Worm (Caenorhabditis elegans): Measurements from ENCODE around the gene F59B10.6.

The F59B10.6 gene

DNA sequence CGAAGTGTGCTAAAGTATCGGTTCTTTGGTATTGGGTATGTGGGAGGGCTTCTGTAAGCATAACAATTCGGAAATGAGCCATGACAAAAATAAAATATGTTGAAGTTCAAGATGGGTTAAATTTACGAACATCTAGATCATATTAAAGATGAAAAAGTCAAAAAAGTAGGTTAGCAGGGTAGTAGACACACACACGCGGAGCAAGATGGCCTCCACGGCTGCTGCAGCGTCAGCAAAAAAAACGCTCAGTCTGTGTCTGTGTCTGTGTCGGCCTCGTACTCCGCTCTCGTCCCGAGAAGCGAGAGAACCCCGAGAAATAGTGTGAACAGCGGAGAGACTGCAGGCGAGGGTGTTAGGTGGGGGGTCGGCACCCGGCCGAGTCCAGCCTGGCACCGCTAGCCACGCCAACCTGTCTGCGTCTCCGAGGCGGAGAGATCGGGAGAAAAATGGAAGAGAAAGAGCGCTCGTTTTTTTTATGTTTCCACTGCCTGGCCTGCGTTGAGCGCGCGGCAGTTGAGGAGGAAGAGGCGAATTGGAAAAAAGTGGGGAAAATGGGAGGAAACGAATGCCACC lies 21.7 kb downstream of the F59B10.6 start, which contains the start of gene myrf-1 (continued):
- TF ChIP-seq ZK185.1 (tag; optimal IDR thresholded peaks at IDR 0.05; ENCODE audit: poor library complexity, severe bottlenecking), result peak; percentile 39
- no peak for TF ChIP-seq F10E7.11 (tag; optimal IDR thresholded peaks at IDR 0.05)
- no peak for TF ChIP-seq F22D6.2 (tag; optimal IDR thresholded peaks at IDR 0.05)
- no peak for TF ChIP-seq nhr-27 (tag; optimal IDR thresholded peaks at IDR 0.05)
- TF ChIP-seq tlf-1 (GFP tag; optimal IDR thresholded peaks at IDR 0.05), result no peak
- TF ChIP-seq ztf-22 (GFP tag; optimal IDR thresholded peaks at IDR 0.05), result no peak
- no peak for TF ChIP-seq fkh-3 (tag; optimal IDR thresholded peaks at IDR 0.05)
- TF ChIP-seq somi-1 (GFP tag; optimal IDR thresholded peaks at IDR 0.05), result peak; percentile 75
- TF ChIP-seq zim-3 (tag; optimal IDR thresholded peaks at IDR 0.05), result no peak
- TF ChIP-seq F57A8.1 (GFP tag; optimal IDR thresholded peaks at IDR 0.05), result peak; percentile 5
- peak; percentile 54; the same call in 1 of the 2 replicates for TF ChIP-seq ekl-4 (GFP tag; IDR thresholded peaks at IDR 0.05)
- TF ChIP-seq xnd-1 (tag; optimal IDR thresholded peaks at IDR 0.05), result no peak
- no peak for TF ChIP-seq tbp1 (GFP tag; optimal IDR thresholded peaks at IDR 0.05)
- TF ChIP-seq ztf-26 (tag; optimal IDR thresholded peaks at IDR 0.05), result peak; percentile 33
- TF ChIP-seq lag-1 (GFP tag; IDR thresholded peaks at IDR 0.05), result no peak
- peak; percentile 90 for TF ChIP-seq dox-1 (GFP tag; IDR thresholded peaks at IDR 0.05)
- TF ChIP-seq nhr-90 (tag; optimal IDR thresholded peaks at IDR 0.05), result peak; percentile 18
- peak; percentile 97 for TF ChIP-seq egrh-3 (GFP tag; IDR thresholded peaks at IDR 0.05)
- TF ChIP-seq ztf-28 (GFP tag; IDR thresholded peaks at IDR 0.05), result no peak
- no peak for TF ChIP-seq snpc-1.1 (tag; optimal IDR thresholded peaks at IDR 0.05; ENCODE audit: insufficient read depth)
- no peak for TF ChIP-seq unc-130 (GFP tag; optimal IDR thresholded peaks at IDR 0.05)
- no peak for TF ChIP-seq lsl-1 (GFP tag; optimal IDR thresholded peaks at IDR 0.05)
- no peak; the same call in 1 of the 2 replicates for TF ChIP-seq let-526 (GFP tag; IDR thresholded peaks at IDR 0.05)
- peak; percentile 91 for TF ChIP-seq nhr-80 (tag; optimal IDR thresholded peaks at IDR 0.05)
- TF ChIP-seq sdz-38 (tag; optimal IDR thresholded peaks at IDR 0.05), result no peak
- no peak for TF ChIP-seq F37B4.10 (GFP tag; IDR thresholded peaks at IDR 0.05)
- TF ChIP-seq madf-3 (GFP tag; IDR thresholded peaks at IDR 0.05), result no peak; the same call in 1 of the 2 replicates
- no peak for TF ChIP-seq ceh-79 (tag; optimal IDR thresholded peaks at IDR 0.05)
- peak; percentile 12 for TF ChIP-seq F23B12.7 (tag; optimal IDR thresholded peaks at IDR 0.05; ENCODE audit: insufficient read depth)
- TF ChIP-seq pbrm-1 (GFP tag; IDR thresholded peaks at IDR 0.05), result peak; percentile 69; the same call in 1 of the 2 replicates
- peak; percentile 45 for TF ChIP-seq C06A6.2 (GFP tag; conservative IDR thresholded peaks at IDR 0.05)
- TF ChIP-seq egl-18 (GFP tag; IDR thresholded peaks at IDR 0.05), result no peak
- no peak for TF ChIP-seq Y79H2A.3 (GFP tag; conservative IDR thresholded peaks at IDR 0.05)
- no peak for TF ChIP-seq Y56A3A.18 (GFP tag; IDR thresholded peaks at IDR 0.05)
- TF ChIP-seq lin-40 (tag; optimal IDR thresholded peaks at IDR 0.05), result peak; percentile 73
- no peak for TF ChIP-seq dpl-1 (GFP tag; optimal IDR thresholded peaks at IDR 0.05)
- TF ChIP-seq dpff-1 (tag; optimal IDR thresholded peaks at IDR 0.05), result no peak
- no peak for TF ChIP-seq lir-1 (GFP tag; conservative IDR thresholded peaks at IDR 0.05)
- TF ChIP-seq hlh-12 (tag; optimal IDR thresholded peaks at IDR 0.05), result no peak
- no peak for TF ChIP-seq C17E4.6 (GFP tag; IDR thresholded peaks at IDR 0.05)
- TF ChIP-seq mcd-1 (GFP tag; IDR thresholded peaks at IDR 0.05), result peak; percentile 81
- no peak for TF ChIP-seq F33H1.4 (GFP tag; IDR thresholded peaks at IDR 0.05)
- TF ChIP-seq gei-17 (GFP tag; optimal IDR thresholded peaks at IDR 0.05), result peak; percentile 12
- no peak for TF ChIP-seq ceh-100 (GFP tag; IDR thresholded peaks at IDR 0.05)
- TF ChIP-seq D2030.7 (GFP tag; IDR thresholded peaks at IDR 0.05), result no peak
- TF ChIP-seq nhr-120 (GFP tag; IDR thresholded peaks at IDR 0.05), result no peak
- 0 out of 2 replicates have a peak, but pooled peaks have one; percentile 47 for TF ChIP-seq rcor-1 (GFP tag; IDR thresholded peaks at IDR 0.05)
- no peak for TF ChIP-seq nhr-179 (tag; optimal IDR thresholded peaks at IDR 0.05)
- TF ChIP-seq B0261.1 (tag; optimal IDR thresholded peaks at IDR 0.05), result no peak

All from whole organism, young adult.